Worm (Caenorhabditis elegans) whole organism, L3 larva: Measurements from ENCODE around the gene srh-123.
A peak's percentile ranks its signal among the peaks of the same experiment; 100 is the strongest.

Experiments used
- ZK546.5 ChIP-seq: sonication (generic microtip); optimal IDR thresholded peaks from 2 replicates; lab custom pipeline; 2017; ENCODE audit warnings: missing biosample characterization, missing genetic modification characterization
- elt-2 ChIP-seq: sonication (generic microtip); optimal IDR thresholded peaks from 2 replicates; lab custom pipeline; 2016; ENCODE audit warnings: missing genetic modification reagents, mild to moderate bottlenecking, missing genetic modification characterization, missing compliant biosample characterization
- nhr-12 ChIP-seq: fragments of 150-350 bp; optimal IDR thresholded peaks from 2 replicates; lab custom pipeline; 2014; ENCODE audit warnings: missing biosample characterization, missing genetic modification characterization
- nhr-25 ChIP-seq: sonication (generic microtip); optimal IDR thresholded peaks from 2 replicates; lab custom pipeline; 2017; ENCODE audit warnings: missing biosample characterization, missing genetic modification characterization
- nhr-67 ChIP-seq: fragments of 150-350 bp; optimal IDR thresholded peaks from 2 replicates; lab custom pipeline; 2014; ENCODE audit warnings: missing biosample characterization, missing genetic modification characterization
- pqm-1 ChIP-seq: fragments of 150-350 bp; optimal IDR thresholded peaks from 2 replicates; lab custom pipeline; 2017; ENCODE audit warnings: missing biosample characterization, missing genetic modification characterization, inconsistent platforms
- ztf-4 ChIP-seq: fragments of 150-350 bp; optimal IDR thresholded peaks from 2 replicates; lab custom pipeline; 2014; ENCODE audit warnings: missing biosample characterization, missing genetic modification characterization

Gene srh-123

DNA sequence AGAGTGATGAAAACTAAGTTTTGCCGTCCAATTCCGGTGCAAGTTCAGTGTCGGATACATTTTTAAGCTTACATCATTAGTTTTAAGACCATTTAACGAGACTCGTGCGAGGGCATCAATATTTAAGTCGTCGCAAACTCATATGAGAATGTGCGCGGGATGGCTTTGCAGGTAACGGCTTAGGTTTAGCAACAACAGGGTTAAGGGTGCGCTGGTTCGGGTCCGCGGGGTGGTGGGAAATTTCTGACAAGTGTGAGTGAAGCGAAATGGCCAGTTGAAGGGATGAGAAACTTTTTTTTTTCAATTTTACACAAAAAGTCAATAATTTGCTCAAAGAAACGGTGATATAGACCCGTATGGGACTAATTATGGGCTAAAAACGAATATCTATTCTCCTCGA is 40.0 kb downstream of the srh-123 start:
- TF ChIP-seq ztf-4 (tag; lab: Kevin White, UChicago) (no peak), ZK546.5 (tag; lab: Kevin White, UChicago) (no peak), nhr-25 (tag; lab: Kevin White, UChicago) (no peak), nhr-12 (tag; lab: Kevin White, UChicago) (no peak), nhr-67 (no peak)

DNA sequence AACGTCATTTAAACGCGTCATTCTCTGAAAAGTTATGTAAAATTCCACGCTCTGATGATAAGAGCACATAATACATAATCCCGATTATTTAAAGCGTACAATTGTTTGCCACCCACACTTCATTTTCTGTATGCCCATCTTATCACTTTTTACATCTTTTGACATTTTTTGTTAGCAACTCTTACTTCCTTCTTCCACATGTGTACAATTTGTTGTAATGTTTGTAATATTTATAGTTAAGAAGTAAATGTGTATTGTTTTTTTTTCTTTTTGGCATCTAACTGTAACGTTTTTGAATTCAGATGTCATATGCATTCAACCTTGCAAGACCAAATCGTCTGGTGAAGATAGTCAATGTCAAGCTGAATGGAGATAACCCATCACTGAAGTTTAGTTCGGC is 46.9 kb downstream of the srh-123 start, which contains the start of gene fbxa-136:
fbxa-136 (plus strand) TSS at position 301 of the 400 bp plus-strand sequence.
- peak; percentile 29 for TF ChIP-seq elt-2 (tag; lab: Kevin White, UChicago)
- peak; percentile 69 for TF ChIP-seq pqm-1 (tag; lab: Kevin White, UChicago)
- no peak for TF ChIP-seq nhr-67
